Fruit fly (Drosophila melanogaster) whole organism, wandering third instar larva: ENCODE data around the gene CG13722.

Experiments used
- CG32264 ChIP-seq: fragments of 200-800 bp; sonication (Bioruptor generic); optimal IDR thresholded peaks from 2 replicates; lab custom pipeline; 2016; ENCODE audit warnings: missing biosample characterization, missing genetic modification characterization
- CrebA ChIP-seq: fragments of 200-800 bp; sonication (Bioruptor generic); optimal IDR thresholded peaks from 2 replicates; lab custom pipeline; 2016; ENCODE audit warnings: missing biosample characterization, mild to moderate bottlenecking, missing genetic modification characterization, borderline replicate concordance
- Dfd ChIP-seq: fragments of >200 bp; optimal IDR thresholded peaks from 2 replicates; lab custom pipeline; 2017; ENCODE audit warnings: missing biosample characterization, missing genetic modification characterization
- Dif ChIP-seq: fragments of 200-275, 200-300 bp; sonication (Bioruptor generic); optimal IDR thresholded peaks from 2 replicates; lab custom pipeline; 2018; ENCODE audit warnings: missing biosample characterization, missing genetic modification characterization; ENCODE audit not compliant: partially characterized antibody
- GATAd ChIP-seq: sonication (Bioruptor generic); optimal IDR thresholded peaks from 2 replicates; lab custom pipeline; 2016; ENCODE audit warnings: missing biosample characterization, missing genetic modification characterization
- HLH106 ChIP-seq: fragments of 200-800 bp; optimal IDR thresholded peaks from 3 replicates; lab custom pipeline; 2019; ENCODE audit warnings: missing biosample characterization, mild to moderate bottlenecking, missing genetic modification characterization, moderate library complexity
- Hnf4 ChIP-seq: fragments of 200-800 bp; sonication (Bioruptor generic); optimal IDR thresholded peaks from 2 replicates; lab custom pipeline; 2016; ENCODE audit warnings: missing biosample characterization, mild to moderate bottlenecking, missing genetic modification characterization
- Hr83 ChIP-seq: fragments of 200-300 bp; sonication (Bioruptor generic); optimal IDR thresholded peaks from 2 replicates; lab custom pipeline; 2016; ENCODE audit warnings: missing biosample characterization, mild to moderate bottlenecking, missing genetic modification characterization, moderate library complexity; ENCODE audit not compliant: poor library complexity, severe bottlenecking
- Jra ChIP-seq: sonication (Bioruptor generic); optimal IDR thresholded peaks from 2 replicates; lab custom pipeline; 2016; ENCODE audit warnings: missing biosample characterization, missing genetic modification characterization
- Mio ChIP-seq: sonication (Bioruptor generic); optimal IDR thresholded peaks from 2 replicates; lab custom pipeline; 2016; ENCODE audit warnings: missing biosample characterization, missing genetic modification characterization
- Myc ChIP-seq: fragments of >200 bp; optimal IDR thresholded peaks from 2 replicates; lab custom pipeline; 2017
- N ChIP-seq: fragments of >200 bp; optimal IDR thresholded peaks from 2 replicates; lab custom pipeline; 2018; ENCODE audit warnings: missing biosample characterization, missing external identifiers, missing genetic modification characterization
- Rel ChIP-seq, 2 experiments: fragments of 200-800 bp; sonication (Bioruptor generic) in 1 of 2; optimal IDR thresholded peaks; 2 replicates in 1 of 2; 3 replicates in 1 of 2; lab custom pipeline; 2016 to 2019; ENCODE audit warnings: mild to moderate bottlenecking in 2 of 2, missing biosample characterization in 2 of 2, missing genetic modification characterization in 2 of 2, moderate library complexity in 1 of 2
- Vsx2 ChIP-seq: fragments of 200-300, 225-300 bp; sonication (Bioruptor generic); optimal IDR thresholded peaks from 2 replicates; lab custom pipeline; 2018; ENCODE audit warnings: missing biosample characterization, missing genetic modification characterization; ENCODE audit not compliant: partially characterized antibody
- br ChIP-seq: fragments of 200-800 bp; sonication (Bioruptor generic); optimal IDR thresholded peaks from 2 replicates; lab custom pipeline; 2016; ENCODE audit warnings: missing biosample characterization, missing genetic modification characterization
- brk ChIP-seq: fragments of 200-800 bp; sonication (Bioruptor generic); optimal IDR thresholded peaks from 2 replicates; lab custom pipeline; 2016; ENCODE audit warnings: missing biosample characterization, mild to moderate bottlenecking, missing genetic modification characterization
- dl ChIP-seq, 2 experiments: fragments of 175-275, 200-275 bp in 1 of 2; fragments of 200-275 bp in 1 of 2; sonication (Bioruptor generic); optimal IDR thresholded peaks; lab custom pipeline; 2018; ENCODE audit warnings: mild to moderate bottlenecking in 2 of 2, missing biosample characterization in 2 of 2, missing genetic modification characterization in 2 of 2, moderate library complexity in 2 of 2; ENCODE audit not compliant: partially characterized antibody in 2 of 2, insufficient read depth in 1 of 2
- dmrt93B ChIP-seq: fragments of 200-800 bp; sonication (Bioruptor generic); optimal IDR thresholded peaks from 2 replicates; lab custom pipeline; 2018; ENCODE audit warnings: missing biosample characterization, mild to moderate bottlenecking, missing genetic modification characterization
- ey ChIP-seq: fragments of 200-800 bp; sonication (Bioruptor generic); optimal IDR thresholded peaks from 2 replicates; lab custom pipeline; 2016; ENCODE audit warnings: missing biosample characterization, missing genetic modification characterization
- foxo ChIP-seq, 2 experiments: fragments of 200-800 bp; sonication (Bioruptor generic); optimal IDR thresholded peaks; 2 replicates in 1 of 2; 3 replicates in 1 of 2; lab custom pipeline; 2016 to 2017; ENCODE audit warnings: missing biosample characterization in 2 of 2, missing genetic modification characterization in 2 of 2
- h ChIP-seq: fragments of 200-800 bp; sonication (Bioruptor generic); optimal IDR thresholded peaks from 3 replicates; lab custom pipeline; 2016; ENCODE audit warnings: missing biosample characterization, mild to moderate bottlenecking, missing genetic modification characterization
- jim ChIP-seq: fragments of 175-275, 200-325 bp; sonication (Bioruptor generic); optimal IDR thresholded peaks from 2 replicates; lab custom pipeline; 2016; ENCODE audit warnings: missing biosample characterization, mild to moderate bottlenecking, missing genetic modification characterization
- lola ChIP-seq: fragments of >200 bp; optimal IDR thresholded peaks from 2 replicates; lab custom pipeline; 2017; ENCODE audit warnings: missing biosample characterization, missing genetic modification characterization
- pan ChIP-seq: fragments of >200 bp; optimal IDR thresholded peaks from 2 replicates; lab custom pipeline; 2017
- sage ChIP-seq: fragments of 200-800 bp; sonication (Bioruptor generic); optimal IDR thresholded peaks from 2 replicates; lab custom pipeline; 2016; ENCODE audit warnings: missing biosample characterization, mild to moderate bottlenecking, missing genetic modification characterization
- tai ChIP-seq: sonication (Bioruptor generic); optimal IDR thresholded peaks from 2 replicates; lab custom pipeline; 2016; ENCODE audit warnings: missing biosample characterization, missing genetic modification characterization
- usp ChIP-seq: fragments of >200 bp; optimal IDR thresholded peaks from 2 replicates; lab custom pipeline; 2017; ENCODE audit warnings: missing biosample characterization, missing genetic modification characterization

CG13722 gene

DNA sequence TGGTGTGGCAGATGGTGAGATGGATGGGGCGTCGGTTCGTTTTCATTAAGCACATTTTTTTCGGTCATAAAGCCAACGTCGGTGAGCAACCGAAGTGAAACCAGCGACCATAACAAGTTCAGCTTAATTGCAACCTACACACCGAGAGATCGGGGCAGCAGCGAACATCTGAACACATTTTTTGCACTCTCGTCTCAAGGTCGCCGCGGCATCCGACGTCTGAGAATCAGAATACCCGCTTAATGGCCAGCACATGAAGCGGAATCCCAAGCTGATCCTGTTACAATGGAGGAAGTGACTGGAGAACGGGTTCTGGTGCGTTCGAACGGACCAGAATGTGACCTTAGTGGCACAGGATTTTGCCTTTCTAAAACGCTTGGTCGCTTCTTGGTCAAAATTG, 2.8 kb upstream of the CG13722 start:
- TF ChIP-seq Rel (GFP tag; optimal IDR thresholded peaks at IDR 0.05; lab: Kevin White, UChicago) (no peak), Rel (tag; optimal IDR thresholded peaks at IDR 0.05; lab: Kevin White, UChicago) (peak; percentile 23), br (GFP tag; lab: Kevin White, UChicago) (no peak)

DNA sequence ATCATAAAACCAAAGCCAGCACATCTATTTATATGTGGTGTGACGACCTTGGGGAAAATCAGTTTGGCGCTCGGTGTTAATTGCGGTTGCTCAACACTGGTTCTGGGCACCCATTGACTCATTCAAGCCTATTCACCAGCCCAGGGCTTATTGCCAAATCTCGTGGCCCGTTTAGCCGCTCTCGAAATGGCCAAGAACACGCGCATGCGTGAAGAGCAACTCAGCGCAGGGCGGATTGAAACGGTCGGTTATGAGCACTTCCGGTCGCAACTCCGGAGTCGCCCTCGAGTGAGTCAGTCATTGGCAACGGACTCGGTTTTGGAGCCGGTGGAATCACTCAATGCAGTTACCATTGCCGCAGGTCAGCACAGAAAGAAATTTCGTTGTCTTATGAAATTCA, 1.3 kb downstream of the CG13722 start:
- TF ChIP-seq usp (GFP tag; lab: Kevin White, UChicago) = no peak

DNA sequence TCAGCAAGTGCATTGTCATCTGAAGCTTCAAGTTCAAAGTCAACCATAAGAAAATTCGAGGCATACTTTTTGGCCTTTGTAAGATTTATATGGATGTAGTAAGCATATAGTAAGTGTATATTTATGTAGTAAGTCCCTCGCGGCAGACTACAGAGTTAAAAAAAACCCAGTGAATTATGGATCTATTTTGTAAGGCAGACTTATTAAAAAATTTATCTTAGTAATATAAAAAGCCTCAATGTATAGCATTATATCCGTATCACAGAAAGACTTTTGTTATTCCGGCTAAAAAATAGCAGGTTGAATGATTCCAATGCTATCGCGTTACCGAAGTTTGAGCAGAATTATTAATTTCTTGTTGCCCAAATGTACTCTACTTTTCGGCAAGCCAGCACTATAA, 6.1 kb downstream of the CG13722 start:
- no peak for TF ChIP-seq CrebA
- TF ChIP-seq Myc = peak; percentile 50
- peak; percentile 27 for TF ChIP-seq N (GFP tag; lab: Kevin White, UChicago)

DNA sequence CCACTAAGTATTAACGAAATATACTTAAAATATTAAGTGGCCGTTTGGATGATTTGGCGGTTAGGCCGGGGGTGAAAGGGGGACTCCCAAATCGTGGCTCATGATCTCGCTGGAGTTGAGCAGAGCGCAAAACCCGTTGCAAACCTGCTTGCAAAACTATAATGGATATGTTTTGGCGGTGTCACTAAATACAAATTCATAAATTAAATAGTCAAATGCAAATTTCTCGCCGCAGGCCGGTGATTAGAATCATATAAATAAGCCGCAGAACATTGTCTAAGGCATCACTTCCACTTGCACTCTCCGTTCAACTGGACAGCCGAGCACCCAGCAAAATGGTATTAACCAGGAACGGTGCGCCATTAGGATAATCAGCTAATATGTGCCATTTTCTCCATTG, 8.3 kb downstream of the CG13722 start, which contains the start of gene CG11350:
CG11350 (plus strand) TSS at position 301 of the 400 bp plus-strand sequence.
- no peak for TF ChIP-seq Dfd (GFP tag; lab: Kevin White, UChicago)
- TF ChIP-seq dl (GFP tag; optimal IDR thresholded peaks at IDR 0.05; lab: Kevin White, UChicago; ENCODE audit: insufficient read depth in 1 of 2, partially characterized antibody in 2 of 2) = no peak
- no peak for TF ChIP-seq Myc
- no peak for TF ChIP-seq ey (GFP tag; lab: Kevin White, UChicago)
- TF ChIP-seq h = no peak
- TF ChIP-seq GATAd (GFP tag; lab: Kevin White, UChicago) = no peak
- TF ChIP-seq Vsx2 (GFP tag; lab: Kevin White, UChicago) = no peak
- no peak for TF ChIP-seq tai (GFP tag; lab: Kevin White, UChicago)

DNA sequence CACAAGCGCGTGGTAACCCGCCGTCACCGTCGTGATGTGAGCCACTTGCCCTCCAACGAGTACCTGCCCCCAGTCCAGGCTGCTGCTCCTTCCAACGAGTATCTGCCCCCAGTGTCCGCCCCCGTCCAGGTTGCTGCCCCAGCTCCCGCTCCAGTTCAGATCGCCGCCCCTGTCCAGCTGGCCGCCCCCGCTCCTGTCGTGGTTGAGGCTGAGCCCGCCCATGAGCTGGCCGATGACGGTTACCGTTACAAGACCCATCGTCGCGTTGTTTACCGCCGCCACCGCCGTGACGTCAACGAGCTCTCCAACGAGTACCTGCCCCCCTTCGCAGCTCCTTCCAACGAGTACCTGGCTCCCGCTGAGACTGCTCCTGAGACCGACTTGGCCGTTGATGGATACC, 10.0 kb downstream of the CG13722 start:
- no peak for TF ChIP-seq Dif (GFP tag; lab: Kevin White, UChicago)
- no peak for TF ChIP-seq jim (GFP tag; lab: Kevin White, UChicago)
- TF ChIP-seq br (GFP tag; lab: Kevin White, UChicago) = no peak
- no peak for TF ChIP-seq Myc
- TF ChIP-seq Mio (GFP tag; lab: Kevin White, UChicago) = no peak
- TF ChIP-seq HLH106 (tag; lab: Kevin White, UChicago) = no peak
- TF ChIP-seq foxo (GFP tag; optimal IDR thresholded peaks at IDR 0.05; lab: Kevin White, UChicago) = no peak
- TF ChIP-seq Dfd (GFP tag; lab: Kevin White, UChicago) = no peak
- no peak for TF ChIP-seq Hnf4 (GFP tag; lab: Kevin White, UChicago)
- no peak for TF ChIP-seq brk
- no peak for TF ChIP-seq GATAd (GFP tag; lab: Kevin White, UChicago)
- no peak for TF ChIP-seq CG32264 (GFP tag; lab: Kevin White, UChicago)

DNA sequence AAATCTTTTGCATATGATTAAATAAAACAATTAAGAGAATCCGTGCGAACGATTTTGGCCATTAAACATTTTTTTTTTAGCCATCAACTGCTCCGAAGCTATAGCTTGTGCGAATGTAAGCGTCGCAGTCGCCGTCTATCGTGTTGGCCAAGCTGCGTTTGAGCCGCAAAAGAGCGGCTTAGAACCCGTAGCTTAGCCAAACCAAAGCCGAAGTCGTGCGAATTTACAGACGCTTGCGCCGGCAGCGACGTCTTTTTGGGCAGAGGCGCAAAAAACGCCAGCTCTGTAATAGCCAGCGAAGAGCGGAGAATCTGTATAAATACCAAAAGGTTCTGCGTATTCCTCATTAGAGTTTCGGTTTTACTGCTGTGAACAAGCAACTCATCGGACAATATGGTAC, 10.8 kb downstream of the CG13722 start, which contains the start of gene CG7465:
CG7465 (plus strand) TSS at position 346 of the 400 bp plus-strand sequence.
- TF ChIP-seq br (GFP tag; lab: Kevin White, UChicago) = no peak
- no peak for TF ChIP-seq h
- TF ChIP-seq Hr83 = no peak
- no peak for TF ChIP-seq Vsx2 (GFP tag; lab: Kevin White, UChicago)
- no peak for TF ChIP-seq Dfd (GFP tag; lab: Kevin White, UChicago)
- no peak for TF ChIP-seq dmrt93B (GFP tag; lab: Kevin White, UChicago)
- no peak for TF ChIP-seq pan (lab: Kevin White, UChicago)
- TF ChIP-seq brk = no peak
- no peak for TF ChIP-seq lola (GFP tag; lab: Kevin White, UChicago)
- no peak for TF ChIP-seq foxo (GFP tag; optimal IDR thresholded peaks at IDR 0.05; lab: Kevin White, UChicago)
- no peak for TF ChIP-seq dl (GFP tag; optimal IDR thresholded peaks at IDR 0.05; lab: Kevin White, UChicago; ENCODE audit: insufficient read depth in 1 of 2, partially characterized antibody in 2 of 2)
- TF ChIP-seq Jra = no peak
- no peak for TF ChIP-seq Dif (GFP tag; lab: Kevin White, UChicago)
- no peak for TF ChIP-seq sage (GFP tag; lab: Kevin White, UChicago)
